Worm (Caenorhabditis elegans) whole organism, late embryonic: ENCODE results near the gene C25H3.1.

Experiments
- C08G9.2 ChIP-seq: sonication (generic microtip); optimal IDR thresholded peaks from 2 replicates; lab custom pipeline; 2016; ENCODE audit warnings: mild to moderate bottlenecking, missing genetic modification characterization, moderate library complexity, missing compliant biosample characterization
- C38D4.7 ChIP-seq: fragments of 200-800 bp; sonication (Bioruptor generic); optimal IDR thresholded peaks from 2 replicates; lab custom pipeline; 2018; ENCODE audit warnings: mild to moderate bottlenecking, missing genetic modification characterization, moderate library complexity, missing compliant biosample characterization
- K02D7.2 ChIP-seq: sonication (generic microtip); optimal IDR thresholded peaks from 2 replicates; lab custom pipeline; 2017; ENCODE audit warnings: mild to moderate bottlenecking, missing genetic modification characterization, missing compliant biosample characterization
- K09A11.1 ChIP-seq: sonication (generic microtip); optimal IDR thresholded peaks from 2 replicates; lab custom pipeline; 2017; ENCODE audit warnings: antibody characterized with exemption, mild to moderate bottlenecking, missing genetic modification characterization, missing compliant biosample characterization; ENCODE audit not compliant: insufficient read depth
- T23F11.4 ChIP-seq: fragments of 200-800 bp; sonication (Bioruptor generic); optimal IDR thresholded peaks from 2 replicates; lab custom pipeline; 2018; ENCODE audit warnings: mild to moderate bottlenecking, missing genetic modification characterization, missing compliant biosample characterization
- Y22D7AL.16 ChIP-seq: sonication (generic microtip); optimal IDR thresholded peaks from 2 replicates; lab custom pipeline; 2016; ENCODE audit warnings: missing genetic modification characterization, missing compliant biosample characterization
- ahr-1 ChIP-seq: sonication (generic microtip); optimal IDR thresholded peaks from 2 replicates; lab custom pipeline; 2016; ENCODE audit warnings: missing genetic modification characterization, missing compliant biosample characterization
- ama-1 ChIP-seq: fragments of 150-350 bp; optimal IDR thresholded peaks from 2 replicates; lab custom pipeline; 2014
- ceh-19 ChIP-seq: fragments of 200-800 bp; sonication (Bioruptor generic); optimal IDR thresholded peaks from 2 replicates; lab custom pipeline; 2018; ENCODE audit warnings: mild to moderate bottlenecking, missing genetic modification characterization, missing compliant biosample characterization
- ceh-2 ChIP-seq: sonication (generic microtip); optimal IDR thresholded peaks from 2 replicates; lab custom pipeline; 2016; ENCODE audit warnings: missing genotype, missing genetic modification characterization, missing compliant biosample characterization
- ceh-30 ChIP-seq: fragments of 150-350 bp; optimal IDR thresholded peaks from 2 replicates; lab custom pipeline; 2014; ENCODE audit warnings: missing biosample characterization, missing genetic modification characterization
- ceh-9 ChIP-seq: sonication (generic microtip); optimal IDR thresholded peaks from 2 replicates; lab custom pipeline; 2016; ENCODE audit warnings: mild to moderate bottlenecking, missing genetic modification characterization, inconsistent platforms, missing compliant biosample characterization
- dmd-4 ChIP-seq: sonication (generic microtip); optimal IDR thresholded peaks from 2 replicates; lab custom pipeline; 2016; ENCODE audit warnings: borderline replicate concordance, missing genetic modification characterization, missing compliant biosample characterization
- elt-2 ChIP-seq: sonication (generic microtip); optimal IDR thresholded peaks from 2 replicates; lab custom pipeline; 2016; ENCODE audit warnings: missing genetic modification reagents, missing genetic modification characterization, missing compliant biosample characterization
- ets-4 ChIP-seq: sonication (generic microtip); optimal IDR thresholded peaks from 2 replicates; lab custom pipeline; 2016; ENCODE audit warnings: missing genetic modification characterization, missing compliant biosample characterization
- eyg-1 ChIP-seq: sonication (generic microtip); optimal IDR thresholded peaks from 2 replicates; lab custom pipeline; 2016; ENCODE audit warnings: missing genotype, missing genetic modification characterization, missing compliant biosample characterization
- fax-1 ChIP-seq: sonication (generic microtip); optimal IDR thresholded peaks from 2 replicates; lab custom pipeline; 2016; ENCODE audit warnings: missing genotype, missing genetic modification characterization, missing compliant biosample characterization
- fkh-6 ChIP-seq: sonication (generic microtip); optimal IDR thresholded peaks from 2 replicates; lab custom pipeline; 2016; ENCODE audit warnings: missing genetic modification characterization, missing compliant biosample characterization
- gmeb-2 ChIP-seq: sonication (generic microtip); optimal IDR thresholded peaks from 2 replicates; lab custom pipeline; 2016; ENCODE audit warnings: missing genetic modification characterization, inconsistent platforms, missing compliant biosample characterization
- hlh-13 ChIP-seq: fragments of 200-800 bp; sonication (Bioruptor generic); optimal IDR thresholded peaks from 2 replicates; lab custom pipeline; 2018; ENCODE audit warnings: mild to moderate bottlenecking, missing genetic modification characterization, missing compliant biosample characterization
- hlh-6 ChIP-seq: sonication (generic microtip); optimal IDR thresholded peaks from 2 replicates; lab custom pipeline; 2016; ENCODE audit warnings: missing genotype, missing genetic modification characterization, missing compliant biosample characterization
- hlh-8 ChIP-seq: sonication (generic microtip); optimal IDR thresholded peaks from 2 replicates; lab custom pipeline; 2016; ENCODE audit warnings: missing genotype, missing genetic modification characterization, missing compliant biosample characterization
- lin-11 ChIP-seq: fragments of 200-800 bp; sonication (Bioruptor generic); optimal IDR thresholded peaks from 2 replicates; lab custom pipeline; 2018; ENCODE audit warnings: mild to moderate bottlenecking, missing genetic modification characterization, missing compliant biosample characterization
- nfya-1 ChIP-seq: sonication (generic microtip); optimal IDR thresholded peaks from 2 replicates; lab custom pipeline; 2017; ENCODE audit warnings: missing genetic modification characterization, mild to moderate bottlenecking, missing compliant biosample characterization, antibody characterized with exemption, moderate library complexity
- nhr-11 ChIP-seq: fragments of 150-350 bp; optimal IDR thresholded peaks from 2 replicates; lab custom pipeline; 2014; ENCODE audit warnings: missing biosample characterization, missing genetic modification characterization
- npax-4 ChIP-seq: sonication (generic microtip); optimal IDR thresholded peaks from 2 replicates; lab custom pipeline; 2016; ENCODE audit warnings: missing genetic modification characterization, missing compliant biosample characterization
- odd-2 ChIP-seq: sonication (generic microtip); optimal IDR thresholded peaks from 2 replicates; lab custom pipeline; 2017; ENCODE audit warnings: antibody characterized with exemption, mild to moderate bottlenecking, missing genetic modification characterization, missing compliant biosample characterization
- pag-3 ChIP-seq: sonication (generic microtip); optimal IDR thresholded peaks from 2 replicates; lab custom pipeline; 2016; ENCODE audit warnings: missing compliant biosample characterization, missing genetic modification characterization, borderline replicate concordance
- pat-9 ChIP-seq: fragments of 200-800 bp; sonication (Bioruptor generic); optimal IDR thresholded peaks from 2 replicates; lab custom pipeline; 2018; ENCODE audit warnings: mild to moderate bottlenecking, missing genetic modification characterization, moderate library complexity, missing compliant biosample characterization
- pax-1 ChIP-seq: fragments of 150-350 bp; optimal IDR thresholded peaks from 2 replicates; lab custom pipeline; 2014; ENCODE audit warnings: missing biosample characterization, missing genetic modification characterization
- pha-2 ChIP-seq: sonication (generic microtip); optimal IDR thresholded peaks from 2 replicates; lab custom pipeline; 2017; ENCODE audit warnings: mild to moderate bottlenecking, missing genetic modification characterization, missing compliant biosample characterization
- pqm-1 ChIP-seq: sonication (generic microtip); optimal IDR thresholded peaks from 2 replicates; lab custom pipeline; 2016; ENCODE audit warnings: missing genetic modification characterization, missing compliant biosample characterization
- sdc-2 ChIP-seq: sonication (generic microtip); optimal IDR thresholded peaks from 2 replicates; lab custom pipeline; 2016; ENCODE audit warnings: missing genotype, missing genetic modification characterization, missing compliant biosample characterization
- sox-2 ChIP-seq: fragments of 200-800 bp; sonication (Bioruptor generic); IDR thresholded peaks from 2 replicates; pipeline ENCODE4 v1.3.6; 2022; ENCODE audit warnings: missing genetic modification reagents, missing genetic modification characterization, missing compliant biosample characterization
- sox-4 ChIP-seq: sonication (generic microtip); optimal IDR thresholded peaks from 2 replicates; lab custom pipeline; 2017; ENCODE audit warnings: mild to moderate bottlenecking, missing genetic modification characterization, inconsistent platforms, missing compliant biosample characterization
- syd-9 ChIP-seq: sonication (generic microtip); optimal IDR thresholded peaks from 2 replicates; lab custom pipeline; 2016; ENCODE audit warnings: mild to moderate bottlenecking, missing genetic modification characterization, moderate library complexity, missing compliant biosample characterization
- tbx-2 ChIP-seq: sonication (generic microtip); optimal IDR thresholded peaks from 2 replicates; lab custom pipeline; 2016; ENCODE audit warnings: missing genetic modification characterization, missing compliant biosample characterization
- unc-42 ChIP-seq: sonication (generic microtip); optimal IDR thresholded peaks from 2 replicates; lab custom pipeline; 2016; ENCODE audit warnings: missing genotype, missing genetic modification characterization, missing compliant biosample characterization
- unc-86 ChIP-seq: sonication (generic microtip); optimal IDR thresholded peaks from 2 replicates; lab custom pipeline; 2016; ENCODE audit warnings: missing genetic modification characterization, missing compliant biosample characterization
- ztf-16 ChIP-seq: sonication (generic microtip); optimal IDR thresholded peaks from 2 replicates; lab custom pipeline; 2017; ENCODE audit warnings: missing genetic modification characterization, missing compliant biosample characterization

C25H3.1 gene

ce11 chrII:5660736-5661734, 37.8 kb upstream of the C25H3.1 start, which contains the start of the genes ift-43 and mdt-26 (continued):
- TF ChIP-seq ztf-16, result no peak
- TF ChIP-seq nfya-1 (tag; lab: Kevin White, UChicago), result peak; percentile 100
- TF ChIP-seq npax-4 (tag; lab: Kevin White, UChicago), result no peak
- peak; percentile 58 for TF ChIP-seq unc-42 (tag; lab: Kevin White, UChicago)
- no peak for TF ChIP-seq C38D4.7
- TF ChIP-seq sox-2 (GFP tag; lab: Robert Waterston, UW), result peak; percentile 17; the same call in 1 of the 2 replicates
- TF ChIP-seq T23F11.4 (GFP tag; lab: Kevin White, UChicago), result no peak
- peak; percentile 29 for TF ChIP-seq pha-2 (tag; lab: Kevin White, UChicago)
- no peak for TF ChIP-seq ceh-30 (tag; lab: Kevin White, UChicago)
- no peak for TF ChIP-seq pqm-1 (tag; lab: Kevin White, UChicago)
- peak; percentile 56 for TF ChIP-seq fkh-6 (tag; lab: Kevin White, UChicago)
- no peak for TF ChIP-seq fax-1 (tag; lab: Kevin White, UChicago)
- peak; percentile 73 for TF ChIP-seq tbx-2 (tag; lab: Kevin White, UChicago)
- no peak for TF ChIP-seq eyg-1
- peak; percentile 60 for TF ChIP-seq sox-4 (tag; lab: Kevin White, UChicago)
- no peak for TF ChIP-seq ceh-9 (tag; lab: Kevin White, UChicago)
- no peak for TF ChIP-seq dmd-4 (tag; lab: Kevin White, UChicago)
- no peak for TF ChIP-seq unc-86
- TF ChIP-seq K02D7.2 (tag; lab: Kevin White, UChicago), result no peak
- TF ChIP-seq lin-11 (tag; lab: Kevin White, UChicago), result peak; percentile 55
- no peak for TF ChIP-seq hlh-6 (tag; lab: Kevin White, UChicago)
- TF ChIP-seq ceh-2 (tag; lab: Kevin White, UChicago), result no peak
- TF ChIP-seq Y22D7AL.16, result no peak
- peak; percentile 23 for TF ChIP-seq ets-4 (tag; lab: Kevin White, UChicago)
- peak; percentile 67 for TF ChIP-seq elt-2 (tag; lab: Kevin White, UChicago)
- TF ChIP-seq pag-3 (tag; lab: Kevin White, UChicago), result no peak
- TF ChIP-seq hlh-13 (GFP tag; lab: Kevin White, UChicago), result no peak
- TF ChIP-seq syd-9 (tag; lab: Kevin White, UChicago), result peak; percentile 18
- TF ChIP-seq ama-1 (lab: Kevin White, UChicago), result peak; percentile 98
- TF ChIP-seq odd-2 (tag; lab: Kevin White, UChicago), result no peak
- peak; percentile 41 for TF ChIP-seq sdc-2 (tag; lab: Kevin White, UChicago)
- peak; percentile 59 for TF ChIP-seq gmeb-2 (tag; lab: Kevin White, UChicago)
- peak; percentile 4 for TF ChIP-seq ceh-19 (GFP tag; lab: Kevin White, UChicago)
- peak; percentile 37 for TF ChIP-seq pax-1
- no peak for TF ChIP-seq nhr-11 (tag; lab: Kevin White, UChicago)
- peak; percentile 14 for TF ChIP-seq pat-9 (tag; lab: Kevin White, UChicago)
- no peak for TF ChIP-seq hlh-8 (tag; lab: Kevin White, UChicago)
- no peak for TF ChIP-seq C08G9.2 (tag; lab: Kevin White, UChicago)
- no peak for TF ChIP-seq ahr-1 (tag; lab: Kevin White, UChicago)
- TF ChIP-seq K09A11.1 (tag; lab: Kevin White, UChicago), result no peak
